Worm (Caenorhabditis elegans) whole organism, late embryonic: Measurements from ENCODE around the gene F27C8.3.

Source experiments
- nhr-11 ChIP-seq: fragments of 150-350 bp; optimal IDR thresholded peaks from 2 replicates; lab custom pipeline; 2014; ENCODE audit warnings: missing biosample characterization, missing genetic modification characterization
- ztf-16 ChIP-seq: sonication (generic microtip); optimal IDR thresholded peaks from 2 replicates; lab custom pipeline; 2017; ENCODE audit warnings: missing genetic modification characterization, missing compliant biosample characterization

- TF ChIP-seq ztf-16 (tag; lab: Kevin White, UChicago): no peak
- TF ChIP-seq nhr-11 (tag; lab: Kevin White, UChicago): no peak
Observed at ce11 chrIV:9563529-9564376, 31.9 kb downstream of the F27C8.3 start.
